Fruit fly (Drosophila melanogaster) whole organism, embryonic: ENCODE data around the gene CG4210.
A peak's percentile ranks its signal among the peaks of the same experiment; 100 is the strongest.

Experiments used
- Bgb ChIP-seq: fragments of 200-800 bp; sonication (Bioruptor generic); IDR thresholded peaks from 2 replicates; pipeline ENCODE4 v1.3.6; 2022; ENCODE audit warnings: missing biosample characterization, missing genetic modification characterization; ENCODE audit not compliant: partially characterized antibody
- Bteb2 ChIP-seq: fragments of 200-800 bp; sonication (Bioruptor generic); optimal IDR thresholded peaks from 2 replicates; lab custom pipeline; 2016; ENCODE audit warnings: missing biosample characterization, missing genetic modification characterization
- CG10267 ChIP-seq: fragments of 200-800 bp; sonication (Bioruptor generic); optimal IDR thresholded peaks from 2 replicates; lab custom pipeline; 2018; ENCODE audit warnings: missing biosample characterization, mild to moderate bottlenecking, missing genetic modification characterization, moderate library complexity
- CG11456 ChIP-seq: fragments of 200-800 bp; sonication (Bioruptor generic); IDR thresholded peaks from 3 replicates; pipeline ENCODE4 v1.3.6; 2022; ENCODE audit warnings: missing biosample characterization, missing genetic modification characterization
- CG12071 ChIP-seq: fragments of 200-800 bp; sonication (Bioruptor generic); optimal IDR thresholded peaks from 3 replicates; lab custom pipeline; 2018; ENCODE audit warnings: missing biosample characterization, mild to moderate bottlenecking, missing genetic modification characterization
- CG14710 ChIP-seq: fragments of 200-800 bp; sonication (Bioruptor generic); optimal IDR thresholded peaks from 3 replicates; lab custom pipeline; 2019; ENCODE audit warnings: missing biosample characterization, mild to moderate bottlenecking, missing genetic modification characterization, moderate library complexity
- CG1602 ChIP-seq: fragments of 200-800 bp; sonication (Bioruptor generic); optimal IDR thresholded peaks from 3 replicates; lab custom pipeline; 2016; ENCODE audit warnings: missing biosample characterization, missing genetic modification characterization
- CG2116 ChIP-seq: fragments of 200-800 bp; sonication (Bioruptor generic); optimal IDR thresholded peaks from 3 replicates; lab custom pipeline; 2018; ENCODE audit warnings: missing biosample characterization, mild to moderate bottlenecking, missing genetic modification characterization
- CG2202 ChIP-seq: fragments of 200-800 bp; sonication (Bioruptor generic); optimal IDR thresholded peaks from 2 replicates; lab custom pipeline; 2018; ENCODE audit warnings: missing biosample characterization, mild to moderate bottlenecking, missing genetic modification characterization
- CG2875 ChIP-seq: fragments of 200-800 bp; sonication (Bioruptor generic); optimal IDR thresholded peaks from 2 replicates; lab custom pipeline; 2017; ENCODE audit warnings: missing biosample characterization, mild to moderate bottlenecking, missing genetic modification characterization, missing genetic modification reagents
- CG31441 ChIP-seq: fragments of 200-800 bp; sonication (Bioruptor generic); IDR thresholded peaks from 2 replicates; pipeline ENCODE4 v1.3.6; 2022; ENCODE audit warnings: missing biosample characterization, missing genetic modification characterization
- CG32532 ChIP-seq: fragments of 200-800 bp; sonication (Bioruptor generic); IDR thresholded peaks from 2 replicates; pipeline ENCODE4 v1.3.6; 2022; ENCODE audit warnings: missing biosample characterization, missing genetic modification characterization
- CG6175 ChIP-seq: fragments of 200-800 bp; sonication (Bioruptor generic); IDR thresholded peaks from 3 replicates; pipeline ENCODE4 v1.3.6; 2022; ENCODE audit warnings: missing biosample characterization, missing genetic modification characterization
- CG6683 ChIP-seq: fragments of 200-800 bp; sonication (Bioruptor generic); optimal IDR thresholded peaks from 2 replicates; lab custom pipeline; 2017; ENCODE audit warnings: missing biosample characterization, mild to moderate bottlenecking, missing genetic modification characterization, missing genetic modification reagents
- CG8944 ChIP-seq: fragments of 200-800 bp; sonication (Bioruptor generic); optimal IDR thresholded peaks from 3 replicates; lab custom pipeline; 2016; ENCODE audit warnings: missing biosample characterization, missing genetic modification characterization
- CG9876 ChIP-seq: fragments of 200-800 bp; sonication (Bioruptor generic); optimal IDR thresholded peaks from 2 replicates; lab custom pipeline; 2016; ENCODE audit warnings: missing biosample characterization, missing genetic modification characterization
- D19A ChIP-seq: fragments of 200-800 bp; optimal IDR thresholded peaks from 3 replicates; lab custom pipeline; 2019; ENCODE audit warnings: missing biosample characterization, mild to moderate bottlenecking, missing genetic modification characterization, moderate library complexity
- D19B ChIP-seq: fragments of 200-800 bp; sonication (Bioruptor generic); optimal IDR thresholded peaks from 2 replicates; lab custom pipeline; 2017; ENCODE audit warnings: missing biosample characterization, mild to moderate bottlenecking, missing genetic modification characterization
- Dfd ChIP-seq, 2 experiments: fragments of >200 bp; optimal IDR thresholded peaks; 2 replicates each; lab custom pipeline; 2017; ENCODE audit warnings: missing biosample characterization in 2 of 2, missing genetic modification characterization in 2 of 2
- Dip2 ChIP-seq: fragments of 200-800 bp; sonication (Bioruptor generic); IDR thresholded peaks from 2 replicates; pipeline ENCODE4 v1.3.6; 2022; ENCODE audit warnings: missing biosample characterization, missing genetic modification characterization
- Dp ChIP-seq: fragments of 200-800 bp; sonication (Bioruptor generic); optimal IDR thresholded peaks from 2 replicates; lab custom pipeline; 2018; ENCODE audit warnings: missing biosample characterization, mild to moderate bottlenecking, missing genetic modification characterization, moderate library complexity
- E2f2 ChIP-seq: fragments of 200-800 bp; sonication (Bioruptor generic); IDR thresholded peaks from 2 replicates; pipeline ENCODE4 v1.3.6; 2022; ENCODE audit warnings: missing biosample characterization, missing genetic modification characterization
- ERR ChIP-seq: fragments of 200-800 bp; sonication (Bioruptor generic); optimal IDR thresholded peaks from 2 replicates; lab custom pipeline; 2016; ENCODE audit warnings: missing biosample characterization, missing genetic modification characterization
- Hr51 ChIP-seq, 2 experiments: fragments of 200-800 bp; sonication (Bioruptor generic); optimal IDR thresholded peaks; 2 replicates in 1 of 2; 3 replicates in 1 of 2; lab custom pipeline; 2016 to 2018; ENCODE audit warnings: missing biosample characterization in 2 of 2, missing genetic modification characterization in 2 of 2, mild to moderate bottlenecking in 1 of 2, moderate library complexity in 1 of 2
- MBD-R2 ChIP-seq: fragments of 200-800 bp; sonication (Bioruptor generic); IDR thresholded peaks from 2 replicates; pipeline ENCODE4 v1.3.6; 2022; ENCODE audit warnings: missing biosample characterization, missing genetic modification characterization
- MESR4 ChIP-seq: fragments of 200-800 bp; sonication (Bioruptor generic); optimal IDR thresholded peaks from 2 replicates; lab custom pipeline; 2018; ENCODE audit warnings: missing biosample characterization, mild to moderate bottlenecking, missing genetic modification characterization, moderate library complexity
- MTF-1 ChIP-seq: fragments of 200-800 bp; sonication (Bioruptor generic); optimal IDR thresholded peaks from 2 replicates; lab custom pipeline; 2018; ENCODE audit warnings: missing biosample characterization, mild to moderate bottlenecking, missing genetic modification characterization, borderline replicate concordance
- Mes4 ChIP-seq: fragments of 200-800 bp; sonication (Bioruptor generic); optimal IDR thresholded peaks from 2 replicates; lab custom pipeline; 2016; ENCODE audit warnings: missing biosample characterization, missing genetic modification characterization
- NfI ChIP-seq: fragments of 200-800 bp; sonication (Bioruptor generic); optimal IDR thresholded peaks from 3 replicates; lab custom pipeline; 2018; ENCODE audit warnings: missing biosample characterization, mild to moderate bottlenecking, missing genetic modification characterization, moderate library complexity
- Optix ChIP-seq: fragments of 200-800 bp; sonication (Bioruptor generic); IDR thresholded peaks from 3 replicates; pipeline ENCODE4 v1.3.6; 2022; ENCODE audit warnings: missing biosample characterization, missing genetic modification characterization
- Rfx ChIP-seq: fragments of 200-800 bp; sonication (Bioruptor generic); IDR thresholded peaks from 2 replicates; pipeline ENCODE4 v1.3.6; 2022; ENCODE audit warnings: missing biosample characterization, missing genetic modification characterization
- Scr ChIP-seq: fragments of 200-800 bp; sonication (Bioruptor generic); IDR thresholded peaks from 2 replicates; pipeline ENCODE4 v1.3.6; 2022; ENCODE audit warnings: missing biosample characterization, missing genetic modification characterization; ENCODE audit not compliant: partially characterized antibody
- Spps ChIP-seq: fragments of 200-800 bp; sonication (Bioruptor generic); optimal IDR thresholded peaks from 2 replicates; lab custom pipeline; 2018; ENCODE audit warnings: missing biosample characterization, mild to moderate bottlenecking, missing genetic modification characterization
- al ChIP-seq: fragments of 200-800 bp; sonication (Bioruptor generic); IDR thresholded peaks from 2 replicates; pipeline ENCODE4 v1.3.6; 2022; ENCODE audit warnings: missing biosample characterization, missing genetic modification characterization
- bab2 ChIP-seq: fragments of 200-800 bp; sonication (Bioruptor generic); optimal IDR thresholded peaks from 2 replicates; lab custom pipeline; 2016; ENCODE audit warnings: missing biosample characterization, missing genetic modification characterization
- btn ChIP-seq: fragments of 200-800 bp; sonication (Bioruptor generic); optimal IDR thresholded peaks from 2 replicates; lab custom pipeline; 2016; ENCODE audit warnings: missing biosample characterization, missing genetic modification characterization
- chinmo ChIP-seq: fragments of 200-800 bp; sonication (Bioruptor generic); IDR thresholded peaks from 4 replicates; pipeline ENCODE4 v1.3.6; 2022; ENCODE audit warnings: missing biosample characterization, missing genetic modification characterization; ENCODE audit not compliant: partially characterized antibody
- fd102C ChIP-seq: fragments of 200-800 bp; sonication (Bioruptor generic); optimal IDR thresholded peaks from 2 replicates; lab custom pipeline; 2018; ENCODE audit warnings: missing biosample characterization, mild to moderate bottlenecking, missing genetic modification characterization, moderate library complexity
- gcm2 ChIP-seq: fragments of 200-800 bp; sonication (Bioruptor generic); optimal IDR thresholded peaks from 2 replicates; lab custom pipeline; 2016; ENCODE audit warnings: missing biosample characterization, missing genetic modification characterization
- grau ChIP-seq: fragments of 200-800 bp; optimal IDR thresholded peaks from 3 replicates; lab custom pipeline; 2019; ENCODE audit warnings: missing biosample characterization, mild to moderate bottlenecking, missing genetic modification characterization, moderate library complexity
- jigr1 ChIP-seq: fragments of 200-800 bp; sonication (Bioruptor generic); IDR thresholded peaks from 3 replicates; pipeline ENCODE4 v1.3.6; 2022; ENCODE audit warnings: missing biosample characterization, missing genetic modification characterization
- pzg ChIP-seq: fragments of 200-800 bp; sonication (Bioruptor generic); optimal IDR thresholded peaks from 3 replicates; lab custom pipeline; 2018; ENCODE audit warnings: missing biosample characterization, mild to moderate bottlenecking, missing genetic modification characterization, moderate library complexity
- scrt ChIP-seq: fragments of 200-800 bp; sonication (Bioruptor generic); optimal IDR thresholded peaks from 2 replicates; lab custom pipeline; 2018; ENCODE audit warnings: missing biosample characterization, mild to moderate bottlenecking, missing genetic modification characterization, moderate library complexity
- shn ChIP-seq: fragments of 200-800 bp; sonication (Bioruptor generic); optimal IDR thresholded peaks from 3 replicates; lab custom pipeline; 2016; ENCODE audit warnings: missing biosample characterization, missing genetic modification characterization
- sob ChIP-seq: fragments of 200-800 bp; sonication (Bioruptor generic); IDR thresholded peaks from 2 replicates; pipeline ENCODE4 v1.3.6; 2022; ENCODE audit warnings: missing biosample characterization, missing genetic modification characterization
- stc ChIP-seq: fragments of 200-800 bp; sonication (Bioruptor generic); IDR thresholded peaks from 2 replicates; pipeline ENCODE4 v1.3.6; 2022; ENCODE audit warnings: missing biosample characterization, missing genetic modification characterization
- stwl ChIP-seq: fragments of 200-800 bp; sonication (Bioruptor generic); optimal IDR thresholded peaks from 3 replicates; lab custom pipeline; 2018; ENCODE audit warnings: missing biosample characterization, mild to moderate bottlenecking, missing genetic modification characterization, moderate library complexity
- tin ChIP-seq: fragments of 200-800 bp; sonication (Bioruptor generic); optimal IDR thresholded peaks from 3 replicates; lab custom pipeline; 2016; ENCODE audit warnings: missing biosample characterization, missing genetic modification characterization

CG4210 gene

dm6 chr3R:15218824-15219576 lies 5.2 kb downstream of the CG4210 start, which contains the start of the genes SIDL and CG12241 (continued):
- no peak for TF ChIP-seq fd102C (GFP tag; lab: Kevin White, UChicago)
- peak; percentile 63 for TF ChIP-seq Bteb2 (GFP tag; lab: Kevin White, UChicago)
- TF ChIP-seq CG2875 (GFP tag; lab: Kevin White, UChicago) = no peak
- TF ChIP-seq Optix (GFP tag; lab: Robert Waterston, UW) = peak; percentile 23; the same call in 1 of the 3 replicates
- TF ChIP-seq Rfx (GFP tag; lab: Robert Waterston, UW) = peak; percentile 96
- TF ChIP-seq CG11456 (GFP tag; lab: Robert Waterston, UW) = peak; percentile 93
- no peak for TF ChIP-seq CG12071 (GFP tag; lab: Kevin White, UChicago)
- TF ChIP-seq al (GFP tag; lab: Robert Waterston, UW) = peak; percentile 94
- TF ChIP-seq scrt = peak; percentile 90
- peak; percentile 37 for TF ChIP-seq btn (GFP tag; lab: Kevin White, UChicago)
- TF ChIP-seq CG6683 (GFP tag; lab: Kevin White, UChicago) = peak; percentile 57
- peak; percentile 38 for TF ChIP-seq NfI (GFP tag; lab: Kevin White, UChicago)

dm6 chr3R:15222973-15223372 lies 9.2 kb downstream of the CG4210 start, which contains the start of gene Polr2G:
TSS of gene Polr2G (minus strand) at chr3R:15223180.
- TF ChIP-seq pzg (GFP tag; lab: Kevin White, UChicago) = peak; percentile 19
- TF ChIP-seq Spps (tag; lab: Kevin White, UChicago) = no peak
- TF ChIP-seq CG2116 = peak; percentile 19
- TF ChIP-seq D19B (GFP tag; lab: Kevin White, UChicago) = no peak
- no peak for TF ChIP-seq sob (GFP tag; lab: Robert Waterston, UW)
- peak; percentile 10 for TF ChIP-seq CG14710 (tag; lab: Kevin White, UChicago)
- no peak for TF ChIP-seq btn (GFP tag; lab: Kevin White, UChicago)
- TF ChIP-seq Bgb = no peak
- no peak for TF ChIP-seq CG8944 (GFP tag; lab: Kevin White, UChicago)
- TF ChIP-seq gcm2 (GFP tag; lab: Kevin White, UChicago) = no peak
- no peak for TF ChIP-seq CG2202
- TF ChIP-seq grau (tag; lab: Kevin White, UChicago) = no peak
- no peak for TF ChIP-seq MTF-1
- peak; percentile 67 for TF ChIP-seq E2f2 (GFP tag; lab: Robert Waterston, UW)
- TF ChIP-seq CG31441 = no peak
- no peak for TF ChIP-seq jigr1 (GFP tag; lab: Robert Waterston, UW)
- TF ChIP-seq Scr (GFP tag; lab: Robert Waterston, UW) = peak; percentile 15; the same call in 1 of the 2 replicates
- TF ChIP-seq MESR4 (GFP tag; lab: Kevin White, UChicago) = peak; percentile 61
- no peak for TF ChIP-seq D19A (tag; lab: Kevin White, UChicago)
- no peak for TF ChIP-seq stc
- peak; percentile 67 for TF ChIP-seq Dp (GFP tag; lab: Kevin White, UChicago)
- peak; percentile 10 for TF ChIP-seq CG10267 (tag; lab: Kevin White, UChicago)
- TF ChIP-seq tin (GFP tag; lab: Kevin White, UChicago) = no peak
- TF ChIP-seq shn = no peak
- TF ChIP-seq Mes4 (GFP tag; lab: Kevin White, UChicago) = no peak
- TF ChIP-seq MBD-R2 (GFP tag; lab: Robert Waterston, UW) = peak; percentile 70
- no peak for TF ChIP-seq Dip2 (GFP tag; lab: Robert Waterston, UW)
- TF ChIP-seq Hr51 (GFP tag; optimal IDR thresholded peaks at IDR 0.05; lab: Kevin White, UChicago) = no peak
- TF ChIP-seq bab2 (GFP tag; lab: Kevin White, UChicago) = no peak
- TF ChIP-seq CG1602 (GFP tag; lab: Kevin White, UChicago) = no peak
- no peak for TF ChIP-seq CG6175 (GFP tag; lab: Robert Waterston, UW)
- no peak for TF ChIP-seq chinmo
- peak; percentile 30 for TF ChIP-seq stwl
- TF ChIP-seq ERR = no peak
- no peak for TF ChIP-seq CG32532 (GFP tag; lab: Robert Waterston, UW)
- TF ChIP-seq CG9876 (GFP tag; lab: Kevin White, UChicago) = no peak
- TF ChIP-seq Dfd (GFP tag; optimal IDR thresholded peaks at IDR 0.05; lab: Kevin White, UChicago) = no peak
